Fruit fly (Drosophila melanogaster) Kc167 (cell line): ENCODE measurements around the gene CG9231.

Experiments
- Myc ChIP-seq: fragments of >200 bp; optimal IDR thresholded peaks from 2 replicates; lab custom pipeline; 2017; ENCODE audit warnings: missing external identifiers
- Sin3A ChIP-seq: fragments of >200 bp; optimal IDR thresholded peaks from 2 replicates; lab custom pipeline; 2018; ENCODE audit warnings: missing external identifiers
- h ChIP-seq: fragments of >200 bp; optimal IDR thresholded peaks from 3 replicates; lab custom pipeline; 2018; ENCODE audit warnings: missing external identifiers
- insv ChIP-seq: fragments of >200 bp; optimal IDR thresholded peaks from 3 replicates; lab custom pipeline; 2018; ENCODE audit warnings: missing external identifiers
- psq ChIP-seq: fragments of >200 bp; optimal IDR thresholded peaks from 2 replicates; lab custom pipeline; 2017; ENCODE audit warnings: missing external identifiers
- ttk ChIP-seq: sonication (Bioruptor generic); optimal IDR thresholded peaks from 2 replicates; lab custom pipeline; 2017; ENCODE audit warnings: missing external identifiers

Gene CG9231

dm6 chr3L:19552136-19552773 is 33.5 kb downstream of the CG9231 start, which contains the start of the genes Ltn1 and CG9300:
Ltn1 (minus strand) TSS chr3L:19552290.
CG9300 (plus strand) TSS chr3L:19552420.
- TF ChIP-seq psq (lab: Kevin White, UChicago) = no peak
- TF ChIP-seq Sin3A (lab: Kevin White, UChicago) = no peak
- TF ChIP-seq insv (lab: Kevin White, UChicago) = no peak
- TF ChIP-seq Myc (lab: Kevin White, UChicago) = no peak
- no peak for TF ChIP-seq h
- no peak for TF ChIP-seq ttk (lab: Kevin White, UChicago)

dm6 chr3L:19544810-19545209 is 41.0 kb downstream of the CG9231 start, which contains the start of the genes CG46435 and Rcd7:
CG46435 (plus strand) TSS chr3L:19545110.
Rcd7 (plus strand) TSS chr3L:19545110.
- no peak for TF ChIP-seq ttk (lab: Kevin White, UChicago)
- no peak for TF ChIP-seq psq (lab: Kevin White, UChicago)
- no peak for TF ChIP-seq Sin3A (lab: Kevin White, UChicago)
- no peak for TF ChIP-seq h
- TF ChIP-seq Myc (lab: Kevin White, UChicago) = no peak
- no peak for TF ChIP-seq insv (lab: Kevin White, UChicago)

- TF ChIP-seq Sin3A (lab: Kevin White, UChicago) (no peak), psq (lab: Kevin White, UChicago) (no peak), insv (lab: Kevin White, UChicago) (no peak), ttk (lab: Kevin White, UChicago) (no peak), h (no peak), Myc (lab: Kevin White, UChicago) (no peak)
Measured at dm6 chr3L:19544105-19544504, 41.7 kb downstream of the CG9231 start, which contains the start of the genes CG46434 and Dred. CG46434 (minus strand) TSS chr3L:19544205. Dred (minus strand) TSS chr3L:19544205.
